Worm (Caenorhabditis elegans): ENCODE measurements around the gene W09G12.8.
A peak's percentile ranks its signal among the peaks of the same experiment; 100 is the strongest.

W09G12.8 gene

ce11 chrIV:1274583-1274982, 48.6 kb downstream of the W09G12.8 start, which contains the start of gene C09E9.1 (continued):
- TF ChIP-seq lsy-2 (tag; optimal IDR thresholded peaks at IDR 0.05) (peak; percentile 39 to 81), fos-1 (tag; optimal IDR thresholded peaks at IDR 0.05) (peak; percentile 33), elt-3 (tag; optimal IDR thresholded peaks at IDR 0.05) (no peak)

- TF ChIP-seq ceh-16 (tag; optimal IDR thresholded peaks at IDR 0.05) (no peak), nhr-6 (tag; optimal IDR thresholded peaks at IDR 0.05) (no peak), dmd-4 (tag; optimal IDR thresholded peaks at IDR 0.05) (no peak), gmeb-1 (tag; optimal IDR thresholded peaks at IDR 0.05) (no peak), aly-2 (tag; optimal IDR thresholded peaks at IDR 0.05) (no peak), fos-1 (tag; optimal IDR thresholded peaks at IDR 0.05) (no peak), sma-3 (GFP tag; optimal IDR thresholded peaks at IDR 0.05) (no peak), ama-1 (optimal IDR thresholded peaks at IDR 0.05) (no peak), C34F6.9 (tag; optimal IDR thresholded peaks at IDR 0.05) (no peak)
These were observed 49.9 kb downstream of the W09G12.8 start for ce11 chrIV:1275910-1276309.

ce11 chrIV:1277067-1277466, 51.1 kb downstream of the W09G12.8 start:
- TF ChIP-seq ZK546.5 (tag; optimal IDR thresholded peaks at IDR 0.05) (no peak), elt-3 (tag; optimal IDR thresholded peaks at IDR 0.05) (no peak), peb-1 (tag; optimal IDR thresholded peaks at IDR 0.05) (no peak), mab-5 (tag; optimal IDR thresholded peaks at IDR 0.05) (no peak), unc-39 (tag; optimal IDR thresholded peaks at IDR 0.05) (no peak), C34F6.9 (tag; optimal IDR thresholded peaks at IDR 0.05) (no peak), alr-1 (tag; optimal IDR thresholded peaks at IDR 0.05) (no peak), mbf-1 (tag; optimal IDR thresholded peaks at IDR 0.05) (no peak), mdl-1 (tag; optimal IDR thresholded peaks at IDR 0.05) (no peak), aly-2 (tag; optimal IDR thresholded peaks at IDR 0.05) (no peak), nhr-12 (tag; optimal IDR thresholded peaks at IDR 0.05) (no peak), zag-1 (tag; optimal IDR thresholded peaks at IDR 0.05) (no peak), unc-55 (GFP tag; optimal IDR thresholded peaks at IDR 0.05) (no peak)
